Worm (Caenorhabditis elegans) whole organism, L4 larva: ENCODE results near the gene lin-12.

Experiments
- T20F7.1 ChIP-seq: fragments of 200-800 bp; sonication (Bioruptor generic); optimal IDR thresholded peaks from 2 replicates; lab custom pipeline; 2018; ENCODE audit warnings: mild to moderate bottlenecking, missing genetic modification characterization, missing compliant biosample characterization
- Y48G9A.11 ChIP-seq: fragments of 200-800 bp; sonication (Bioruptor generic); IDR thresholded peaks from 2 replicates; pipeline ENCODE4 v1.3.6; 2022; ENCODE audit warnings: missing genetic modification reagents, missing genetic modification characterization, missing compliant biosample characterization
- ceh-82 ChIP-seq: sonication (generic microtip); optimal IDR thresholded peaks from 2 replicates; lab custom pipeline; 2017; ENCODE audit warnings: missing biosample characterization, missing genetic modification characterization
- dve-1 ChIP-seq: sonication (generic microtip); optimal IDR thresholded peaks from 2 replicates; lab custom pipeline; 2017; ENCODE audit warnings: antibody characterized with exemption, mild to moderate bottlenecking, missing genetic modification characterization, missing compliant biosample characterization; ENCODE audit not compliant: insufficient read depth
- mes-2 ChIP-seq: sonication (generic microtip); optimal IDR thresholded peaks from 2 replicates; lab custom pipeline; 2016; ENCODE audit warnings: missing genotype, mild to moderate bottlenecking, missing genetic modification characterization, missing compliant biosample characterization; ENCODE audit not compliant: poor library complexity, severe bottlenecking
- nhr-10 ChIP-seq: fragments of 150-350 bp; optimal IDR thresholded peaks from 2 replicates; lab custom pipeline; 2014; ENCODE audit warnings: missing biosample characterization, missing genetic modification characterization
- nhr-237 ChIP-seq: sonication (generic microtip); optimal IDR thresholded peaks from 2 replicates; lab custom pipeline; 2017; ENCODE audit warnings: missing biosample characterization, missing genetic modification characterization
- nhr-28 ChIP-seq: fragments of 150-350 bp; optimal IDR thresholded peaks from 2 replicates; lab custom pipeline; 2014; ENCODE audit warnings: missing biosample characterization, missing genetic modification characterization
- rbr-2 ChIP-seq: sonication (generic microtip); optimal IDR thresholded peaks from 2 replicates; lab custom pipeline; 2016; ENCODE audit warnings: missing genotype, missing genetic modification characterization, missing compliant biosample characterization
- set-16 ChIP-seq: fragments of 200-800 bp; sonication (Bioruptor generic); IDR thresholded peaks from 2 replicates; pipeline ENCODE4 v1.3.6; 2022; ENCODE audit warnings: missing genetic modification reagents, missing genetic modification characterization, missing compliant biosample characterization
- snpc-1.2 ChIP-seq: fragments of 200-800 bp; sonication (Bioruptor generic); IDR thresholded peaks from 2 replicates; pipeline ENCODE4 v1.3.6; 2022; ENCODE audit warnings: missing genetic modification reagents, missing genetic modification characterization, missing compliant biosample characterization
- snpc-4 ChIP-seq: fragments of 150-350 bp; optimal IDR thresholded peaks from 2 replicates; lab custom pipeline; 2014; ENCODE audit warnings: missing biosample characterization, missing genetic modification characterization
- unc-62 ChIP-seq, 3 experiments: fragments of 150-350 bp in 1 of 3; sonication (generic microtip); optimal IDR thresholded peaks in 2 of 3; peaks in 1 of 3; 1 replicate in 1 of 3; 2 replicates in 2 of 3; lab custom pipeline; 2014 to 2017; ENCODE audit warnings: missing biosample characterization in 3 of 3, missing genetic modification characterization in 3 of 3, missing genetic modification reagents in 3 of 3, missing genotype in 1 of 3

ce11 chrIII:9053263-9053662 is 18.0 kb downstream of the lin-12 start:
- TF ChIP-seq snpc-4 (tag; lab: Kevin White, UChicago) (no peak), Y48G9A.11 (GFP tag; lab: Robert Waterston, UW) (no peak), rbr-2 (tag; lab: Kevin White, UChicago) (no peak), snpc-1.2 (no peak), ceh-82 (tag; lab: Kevin White, UChicago) (no peak), T20F7.1 (no peak), nhr-237 (tag; lab: Kevin White, UChicago) (no peak), dve-1 (tag; lab: Kevin White, UChicago) (no peak), unc-62 (GFP tag; optimal IDR thresholded peaks at IDR 0.05 in 1 of 2; lab: Kevin White, UChicago) (no peak), unc-62 (tag; optimal IDR thresholded peaks at IDR 0.05; lab: Kevin White, UChicago) (no peak), mes-2 (tag; lab: Kevin White, UChicago) (no peak), nhr-28 (tag; lab: Kevin White, UChicago) (no peak), set-16 (GFP tag; lab: Robert Waterston, UW) (no peak), nhr-10 (tag; lab: Kevin White, UChicago) (no peak)
